Worm (Caenorhabditis elegans): Measurements from ENCODE around the gene tub-1.

tub-1 gene

ce11 chrII:8124867-8125266 is 31.9 kb downstream of the tub-1 start, which contains the start of gene ire-1:
Gene ire-1, minus strand, starts transcription at chrII:8124910.
- TF ChIP-seq unc-39 (tag; optimal IDR thresholded peaks at IDR 0.05) (no peak), lin-32 (GFP tag; optimal IDR thresholded peaks at IDR 0.05) (no peak), bed-3 (GFP tag; optimal IDR thresholded peaks at IDR 0.05) (no peak), blmp-1 (tag; optimal IDR thresholded peaks at IDR 0.05) (no peak), hlh-1 (tag; optimal IDR thresholded peaks at IDR 0.05) (peak; percentile 10), unc-120 (tag; optimal IDR thresholded peaks at IDR 0.05; ENCODE audit: poor library complexity, severe bottlenecking) (peak; percentile 3), nhr-12 (tag; optimal IDR thresholded peaks at IDR 0.05) (no peak), mep-1 (tag; optimal IDR thresholded peaks at IDR 0.05) (peak; percentile 62), ces-1 (GFP tag; optimal IDR thresholded peaks at IDR 0.05) (no peak), unc-62 (GFP tag; optimal IDR thresholded peaks at IDR 0.05) (no peak), elt-3 (tag; optimal IDR thresholded peaks at IDR 0.05) (no peak), nhr-76 (tag; optimal IDR thresholded peaks at IDR 0.05) (no peak), nhr-237 (tag; optimal IDR thresholded peaks at IDR 0.05) (peak; percentile 47), flh-1 (GFP tag; optimal IDR thresholded peaks at IDR 0.05) (no peak), zip-8 (tag; optimal IDR thresholded peaks at IDR 0.05) (no peak), snpc-4 (tag; optimal IDR thresholded peaks at IDR 0.05) (no peak), ceh-83 (GFP tag; optimal IDR thresholded peaks at IDR 0.05) (no peak), cnd-1 (tag; optimal IDR thresholded peaks at IDR 0.05) (no peak), tbx-8 (GFP tag; optimal IDR thresholded peaks at IDR 0.05) (no peak), drap-1 (GFP tag; optimal IDR thresholded peaks at IDR 0.05) (no peak), elt-1 (tag; optimal IDR thresholded peaks at IDR 0.05; ENCODE audit: borderline replicate concordance, insufficient read depth) (no peak), nhr-2 (tag; optimal IDR thresholded peaks at IDR 0.05) (no peak), lin-13 (tag; optimal IDR thresholded peaks at IDR 0.05) (peak; percentile 7), lsy-2 (tag; optimal IDR thresholded peaks at IDR 0.05) (peak; percentile 99), mab-5 (tag; optimal IDR thresholded peaks at IDR 0.05) (no peak), ceh-43 (GFP tag; optimal IDR thresholded peaks at IDR 0.05) (no peak), nhr-28 (tag; optimal IDR thresholded peaks at IDR 0.05) (no peak), ztf-11 (tag; optimal IDR thresholded peaks at IDR 0.05) (no peak), pha-4 (tag; optimal IDR thresholded peaks at IDR 0.05) (peak; percentile 67)

ce11 chrII:8117426-8117825 is 39.3 kb downstream of the tub-1 start:
- TF ChIP-seq zip-8 (tag; optimal IDR thresholded peaks at IDR 0.05) (no peak), elt-3 (tag; optimal IDR thresholded peaks at IDR 0.05) (no peak), ham-2 (GFP tag; optimal IDR thresholded peaks at IDR 0.05) (no peak), blmp-1 (tag; optimal IDR thresholded peaks at IDR 0.05) (no peak), nhr-12 (tag; optimal IDR thresholded peaks at IDR 0.05) (no peak), unc-120 (tag; optimal IDR thresholded peaks at IDR 0.05; ENCODE audit: poor library complexity, severe bottlenecking) (peak; percentile 79), nhr-76 (tag; optimal IDR thresholded peaks at IDR 0.05) (no peak), tbx-8 (GFP tag; optimal IDR thresholded peaks at IDR 0.05) (no peak), hlh-1 (tag; optimal IDR thresholded peaks at IDR 0.05) (no peak)

- TF ChIP-seq unc-62 (GFP tag; optimal IDR thresholded peaks at IDR 0.05) (peak; percentile 26), tbx-8 (GFP tag; optimal IDR thresholded peaks at IDR 0.05) (no peak), sptf-1 (tag; optimal IDR thresholded peaks at IDR 0.05) (no peak)
Measured at ce11 chrII:8116159-8116558, 40.6 kb downstream of the tub-1 start, which contains the start of gene unc-105. Gene unc-105, plus strand, starts transcription at chrII:8116459.

DNA sequence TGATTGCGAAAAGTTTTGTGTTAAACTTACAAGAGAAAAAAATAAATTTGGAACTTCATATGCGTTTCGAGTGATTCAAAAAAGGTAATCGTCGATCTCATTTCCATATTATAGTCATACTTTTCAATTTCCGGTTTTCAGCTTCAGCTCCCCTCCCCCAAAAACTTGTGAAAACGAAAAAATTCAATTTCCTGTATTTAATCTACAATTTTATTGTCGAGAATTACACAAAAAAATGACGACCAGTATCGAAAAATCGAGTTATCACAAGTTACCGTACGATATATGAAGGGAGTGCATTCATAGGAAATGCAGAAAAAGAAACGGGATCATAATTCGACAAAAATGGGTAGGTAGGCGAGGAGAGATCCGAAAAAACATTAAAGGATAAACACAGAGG is 44.7 kb downstream of the tub-1 start, which contains the start of gene lron-4:
Gene lron-4 (minus strand): TSS at position 101 of the 400 bp plus-strand sequence.
- TF ChIP-seq unc-120 (tag; optimal IDR thresholded peaks at IDR 0.05; ENCODE audit: poor library complexity, severe bottlenecking) (no peak), ztf-11 (tag; optimal IDR thresholded peaks at IDR 0.05) (no peak), unc-39 (tag; optimal IDR thresholded peaks at IDR 0.05) (no peak), flh-1 (GFP tag; optimal IDR thresholded peaks at IDR 0.05) (no peak), drap-1 (GFP tag; optimal IDR thresholded peaks at IDR 0.05) (no peak), mep-1 (tag; optimal IDR thresholded peaks at IDR 0.05) (no peak), pha-4 (tag; optimal IDR thresholded peaks at IDR 0.05) (no peak), snpc-4 (tag; optimal IDR thresholded peaks at IDR 0.05) (no peak), ham-2 (GFP tag; optimal IDR thresholded peaks at IDR 0.05) (no peak), M03D4.4 (tag; optimal IDR thresholded peaks at IDR 0.05) (no peak), nhr-12 (tag; optimal IDR thresholded peaks at IDR 0.05) (no peak), blmp-1 (tag; optimal IDR thresholded peaks at IDR 0.05) (no peak), nhr-28 (tag; optimal IDR thresholded peaks at IDR 0.05) (no peak), ceh-39 (tag; optimal IDR thresholded peaks at IDR 0.05) (no peak), hlh-1 (tag; optimal IDR thresholded peaks at IDR 0.05) (no peak), nhr-76 (tag; optimal IDR thresholded peaks at IDR 0.05) (no peak), tbx-8 (GFP tag; optimal IDR thresholded peaks at IDR 0.05) (no peak)
